Fruit fly (Drosophila melanogaster): ENCODE data around the gene spi.

Gene spi

DNA sequence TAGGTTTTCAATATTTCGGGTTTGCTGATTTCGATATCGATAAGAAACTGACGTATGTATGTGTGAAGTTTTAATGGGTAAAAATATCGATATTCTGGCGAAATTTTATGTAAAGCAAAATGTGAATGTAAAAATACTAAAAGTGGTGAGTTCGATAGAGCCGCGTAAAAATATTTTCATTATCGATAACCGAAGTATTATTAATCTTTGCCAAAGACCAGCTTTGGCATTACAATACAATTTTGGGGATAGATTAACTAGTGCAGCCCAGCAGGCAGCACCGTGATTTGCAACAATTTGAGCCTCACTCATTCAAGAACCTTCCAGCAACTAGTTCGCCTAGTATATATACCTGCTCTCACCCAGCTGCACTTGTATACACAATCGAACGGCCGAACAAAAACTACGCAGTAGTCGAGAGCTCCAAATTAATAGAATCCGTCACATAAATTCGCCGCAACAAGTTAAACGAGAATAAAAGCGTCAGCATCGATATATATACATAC is 34.8 kb downstream of the spi start (continued):
- TF ChIP-seq sens (GFP tag) (peak; percentile 60), Deaf1 (tag; optimal IDR thresholded peaks at IDR 0.05) (no peak), peb (GFP tag; IDR thresholded peaks at IDR 0.05) (no peak), CG17802 (tag; optimal IDR thresholded peaks at IDR 0.05) (no peak), Antp (GFP tag; optimal IDR thresholded peaks at IDR 0.05) (no peak), Taf1 (GFP tag; IDR thresholded peaks at IDR 0.05) (no peak), CG10543 (GFP tag; optimal IDR thresholded peaks at IDR 0.05) (no peak), CG32767 (GFP tag; IDR thresholded peaks at IDR 0.05) (0 out of 2 replicates have a peak, but pooled peaks have one; percentile 15), CG2202 (tag; optimal IDR thresholded peaks at IDR 0.05) (no peak), chn (GFP tag; optimal IDR thresholded peaks at IDR 0.05) (no peak), CG11456 (GFP tag; IDR thresholded peaks at IDR 0.05) (no peak), CkIIα-i1 (GFP tag; IDR thresholded peaks at IDR 0.05) (no peak), tio (GFP tag; optimal IDR thresholded peaks at IDR 0.05) (no peak), cwo (GFP tag; optimal IDR thresholded peaks at IDR 0.05) (no peak), CG11560 (tag; IDR thresholded peaks at IDR 0.05) (no peak), HLH4C (GFP tag; IDR thresholded peaks at IDR 0.05; ENCODE audit: partially characterized antibody) (peak; percentile 95), tx (GFP tag; optimal IDR thresholded peaks at IDR 0.05) (no peak), Asciz (GFP tag; optimal IDR thresholded peaks at IDR 0.05) (no peak), dmrt99B (tag; optimal IDR thresholded peaks at IDR 0.05) (no peak), nom (GFP tag; optimal IDR thresholded peaks at IDR 0.05) (no peak), vfl (GFP tag; optimal IDR thresholded peaks at IDR 0.05) (no peak), CG4707 (GFP tag; optimal IDR thresholded peaks at IDR 0.05) (no peak), CG32532 (GFP tag; IDR thresholded peaks at IDR 0.05) (no peak), pfk (GFP tag; optimal IDR thresholded peaks at IDR 0.05) (no peak), stc (GFP tag; IDR thresholded peaks at IDR 0.05) (no peak), al (GFP tag; IDR thresholded peaks at IDR 0.05) (no peak), CG15696 (tag; optimal IDR thresholded peaks at IDR 0.05) (no peak), BtbVII (GFP tag; optimal IDR thresholded peaks at IDR 0.05) (peak; percentile 18), CG10565 (GFP tag; optimal IDR thresholded peaks at IDR 0.05) (no peak), CG17186 (GFP tag; optimal IDR thresholded peaks at IDR 0.05) (no peak), Six4 (GFP tag; optimal IDR thresholded peaks at IDR 0.05) (no peak), CG15011 (GFP tag; optimal IDR thresholded peaks at IDR 0.05) (no peak), ato (GFP tag; IDR thresholded peaks at IDR 0.05; ENCODE audit: partially characterized antibody) (peak; percentile 94), CG33557 (GFP tag; optimal IDR thresholded peaks at IDR 0.05) (no peak), CG16863 (GFP tag; optimal IDR thresholded peaks at IDR 0.05) (no peak), CG10959 (GFP tag; IDR thresholded peaks at IDR 0.05) (no peak), Lim3 (GFP tag; IDR thresholded peaks at IDR 0.05) (no peak), ash1 (GFP tag; optimal IDR thresholded peaks at IDR 0.05) (no peak), ewg (GFP tag; optimal IDR thresholded peaks at IDR 0.05) (no peak), CG8944 (GFP tag; optimal IDR thresholded peaks at IDR 0.05) (no peak), E2f2 (GFP tag; IDR thresholded peaks at IDR 0.05) (peak; percentile 67), NFAT (GFP tag; IDR thresholded peaks at IDR 0.05) (no peak), dysf (GFP tag; IDR thresholded peaks at IDR 0.05) (no peak), pan (optimal IDR thresholded peaks at IDR 0.05) (no peak), pan (GFP tag; optimal IDR thresholded peaks at IDR 0.05 in 1 of 2, IDR thresholded peaks at IDR 0.05 in 1 of 2) (no peak), Camta (GFP tag; optimal IDR thresholded peaks at IDR 0.05) (no peak), Hsf (GFP tag; optimal IDR thresholded peaks at IDR 0.05) (peak; percentile 1), Oli (tag; optimal IDR thresholded peaks at IDR 0.05) (no peak), unpg (GFP tag; optimal IDR thresholded peaks at IDR 0.05) (no peak), Spps (tag; optimal IDR thresholded peaks at IDR 0.05) (no peak), Max (GFP tag; optimal IDR thresholded peaks at IDR 0.05) (no peak), Nf-YC (tag; optimal IDR thresholded peaks at IDR 0.05) (no peak)
